Fruit fly (Drosophila melanogaster) whole organism, embryonic: ENCODE data around the gene Dsp1.

Experiments
- Adf1 ChIP-seq: fragments of 200-800 bp; sonication (Bioruptor generic); IDR thresholded peaks from 2 replicates; pipeline ENCODE4 v1.3.6; 2022; ENCODE audit warnings: missing biosample characterization, missing genetic modification characterization
- B-H1 ChIP-seq: fragments of 200-800 bp; sonication (Bioruptor generic); IDR thresholded peaks from 3 replicates; pipeline ENCODE4 v1.3.6; 2022; ENCODE audit warnings: missing biosample characterization, missing genetic modification characterization
- C15 ChIP-seq: fragments of 200-800 bp; sonication (Bioruptor generic); IDR thresholded peaks from 3 replicates; pipeline ENCODE4 v1.3.6; 2022; ENCODE audit warnings: missing biosample characterization, missing genetic modification characterization
- CG10321 ChIP-seq: fragments of 200-800 bp; sonication (Bioruptor generic); IDR thresholded peaks from 2 replicates; pipeline ENCODE4 v1.3.6; 2022; ENCODE audit warnings: missing biosample characterization, missing genetic modification characterization
- CG10959 ChIP-seq: fragments of 200-800 bp; sonication (Bioruptor generic); IDR thresholded peaks from 2 replicates; pipeline ENCODE4 v1.3.6; 2022; ENCODE audit warnings: missing biosample characterization, missing genetic modification characterization
- CG10979 ChIP-seq: fragments of 200-800 bp; sonication (Bioruptor generic); optimal IDR thresholded peaks from 2 replicates; lab custom pipeline; 2018; ENCODE audit warnings: missing biosample characterization, mild to moderate bottlenecking, missing genetic modification characterization, moderate library complexity
- CG11456 ChIP-seq: fragments of 200-800 bp; sonication (Bioruptor generic); IDR thresholded peaks from 3 replicates; pipeline ENCODE4 v1.3.6; 2022; ENCODE audit warnings: missing biosample characterization, missing genetic modification characterization
- CG14014 ChIP-seq: fragments of 200-800 bp; sonication (Bioruptor generic); IDR thresholded peaks from 2 replicates; pipeline ENCODE4 v1.3.6; 2022; ENCODE audit warnings: missing biosample characterization, missing genetic modification characterization
- CG15514 ChIP-seq: fragments of 200-800 bp; sonication (Bioruptor generic); optimal IDR thresholded peaks from 3 replicates; lab custom pipeline; 2017; ENCODE audit warnings: missing biosample characterization, missing genetic modification characterization, mild to moderate bottlenecking, moderate library complexity, missing genetic modification reagents
- CG15696 ChIP-seq: fragments of 200-800 bp; sonication (Bioruptor generic); optimal IDR thresholded peaks from 2 replicates; lab custom pipeline; 2019; ENCODE audit warnings: missing biosample characterization, mild to moderate bottlenecking, missing genetic modification characterization, moderate library complexity
- CG17328 ChIP-seq: fragments of 200-800 bp; sonication (Bioruptor generic); IDR thresholded peaks from 2 replicates; pipeline ENCODE4 v1.3.6; 2022; ENCODE audit warnings: missing biosample characterization, missing genetic modification characterization
- CG18599 ChIP-seq: fragments of 200-800 bp; sonication (Bioruptor generic); optimal IDR thresholded peaks from 3 replicates; lab custom pipeline; 2017; ENCODE audit warnings: missing biosample characterization, missing genetic modification characterization, mild to moderate bottlenecking, moderate library complexity, missing genetic modification reagents
- CG4282 ChIP-seq: fragments of 200-800 bp; sonication (Bioruptor generic); optimal IDR thresholded peaks from 2 replicates; lab custom pipeline; 2016; ENCODE audit warnings: missing biosample characterization, missing genetic modification characterization
- CG4328 ChIP-seq: fragments of 200-800 bp; sonication (Bioruptor generic); optimal IDR thresholded peaks from 3 replicates; lab custom pipeline; 2017; ENCODE audit warnings: missing biosample characterization, missing genetic modification reagents, missing genetic modification characterization
- CG4404 ChIP-seq: fragments of 200-800 bp; sonication (Bioruptor generic); IDR thresholded peaks from 2 replicates; pipeline ENCODE4 v1.3.6; 2022; ENCODE audit warnings: missing biosample characterization, missing genetic modification characterization
- CG9609 ChIP-seq: fragments of 200-800 bp; sonication (Bioruptor generic); optimal IDR thresholded peaks from 3 replicates; lab custom pipeline; 2016; ENCODE audit warnings: missing biosample characterization, missing genetic modification characterization
- CG9876 ChIP-seq: fragments of 200-800 bp; sonication (Bioruptor generic); optimal IDR thresholded peaks from 2 replicates; lab custom pipeline; 2016; ENCODE audit warnings: missing biosample characterization, missing genetic modification characterization
- CHES-1-like ChIP-seq: fragments of 200-800 bp; sonication (Bioruptor generic); optimal IDR thresholded peaks from 2 replicates; lab custom pipeline; 2016; ENCODE audit warnings: missing biosample characterization, missing genetic modification characterization
- Doc2 ChIP-seq: fragments of 200-800 bp; sonication (Bioruptor generic); IDR thresholded peaks from 2 replicates; pipeline ENCODE4 v1.3.6; 2022; ENCODE audit warnings: missing biosample characterization, missing genetic modification characterization
- ERR ChIP-seq: fragments of 200-800 bp; sonication (Bioruptor generic); optimal IDR thresholded peaks from 2 replicates; lab custom pipeline; 2016; ENCODE audit warnings: missing biosample characterization, missing genetic modification characterization
- HLH3B ChIP-seq: fragments of 200-800 bp; sonication (Bioruptor generic); IDR thresholded peaks from 2 replicates; pipeline ENCODE4 v1.3.6; 2022; ENCODE audit warnings: missing biosample characterization, missing genetic modification characterization
- Hmx ChIP-seq: fragments of 200-800 bp; sonication (Bioruptor generic); optimal IDR thresholded peaks from 2 replicates; lab custom pipeline; 2016; ENCODE audit warnings: missing biosample characterization, missing genetic modification characterization
- Mad ChIP-seq: fragments of 200-800 bp; sonication (Bioruptor generic); optimal IDR thresholded peaks from 2 replicates; lab custom pipeline; 2016; ENCODE audit warnings: missing biosample characterization, missing genetic modification characterization
- Max ChIP-seq: fragments of 200-800 bp; sonication (Bioruptor generic); optimal IDR thresholded peaks from 2 replicates; lab custom pipeline; 2016; ENCODE audit warnings: missing biosample characterization, mild to moderate bottlenecking, missing genetic modification characterization
- Meics ChIP-seq: fragments of 200-800 bp; sonication (Bioruptor generic); optimal IDR thresholded peaks from 2 replicates; lab custom pipeline; 2017; ENCODE audit warnings: missing biosample characterization, mild to moderate bottlenecking, missing genetic modification characterization
- PHDP ChIP-seq: fragments of 200-800 bp; sonication (Bioruptor generic); optimal IDR thresholded peaks from 3 replicates; lab custom pipeline; 2018; ENCODE audit warnings: missing biosample characterization, mild to moderate bottlenecking, missing genetic modification characterization, moderate library complexity
- Six4 ChIP-seq: fragments of 200-800 bp; sonication (Bioruptor generic); optimal IDR thresholded peaks from 2 replicates; lab custom pipeline; 2016; ENCODE audit warnings: missing biosample characterization, missing genetic modification characterization
- ase ChIP-seq: fragments of 200-800 bp; sonication (Bioruptor generic); IDR thresholded peaks from 3 replicates; pipeline ENCODE4 v1.3.6; 2022; ENCODE audit warnings: missing biosample characterization, missing genetic modification characterization
- bigmax ChIP-seq: fragments of 200-800 bp; sonication (Bioruptor generic); optimal IDR thresholded peaks from 2 replicates; lab custom pipeline; 2018; ENCODE audit warnings: missing biosample characterization, mild to moderate bottlenecking, missing genetic modification characterization
- chn ChIP-seq: fragments of 200-800 bp; sonication (Bioruptor generic); optimal IDR thresholded peaks from 2 replicates; lab custom pipeline; 2016; ENCODE audit warnings: missing biosample characterization, missing genetic modification characterization
- dmrt11E ChIP-seq: fragments of 200-800 bp; sonication (Bioruptor generic); optimal IDR thresholded peaks from 3 replicates; lab custom pipeline; 2018; ENCODE audit warnings: missing biosample characterization, mild to moderate bottlenecking, missing genetic modification characterization, moderate library complexity
- dpn ChIP-seq, 2 experiments: fragments of 200-800 bp; sonication (Bioruptor generic); optimal IDR thresholded peaks; 3 replicates each; lab custom pipeline; 2016; ENCODE audit warnings: missing biosample characterization in 2 of 2, missing genetic modification characterization in 2 of 2
- fu2 ChIP-seq: fragments of 200-800 bp; sonication (Bioruptor generic); optimal IDR thresholded peaks from 2 replicates; lab custom pipeline; 2016; ENCODE audit warnings: missing biosample characterization, missing genetic modification characterization
- gsb ChIP-seq: fragments of 200-800 bp; sonication (Bioruptor generic); IDR thresholded peaks from 2 replicates; pipeline ENCODE4 v1.3.6; 2022; ENCODE audit warnings: missing biosample characterization, missing genetic modification characterization
- gsb-n ChIP-seq: fragments of 200-800 bp; sonication (Bioruptor generic); optimal IDR thresholded peaks from 3 replicates; lab custom pipeline; 2018; ENCODE audit warnings: missing biosample characterization, mild to moderate bottlenecking, missing genetic modification characterization
- her ChIP-seq: fragments of 200-800 bp; sonication (Bioruptor generic); optimal IDR thresholded peaks from 2 replicates; lab custom pipeline; 2016; ENCODE audit warnings: missing biosample characterization, missing genetic modification characterization
- kay ChIP-seq: fragments of 200-800 bp; sonication (Bioruptor generic); optimal IDR thresholded peaks from 2 replicates; lab custom pipeline; 2016; ENCODE audit warnings: missing biosample characterization, missing genetic modification characterization
- maf-S ChIP-seq: fragments of 200-800 bp; sonication (Bioruptor generic); optimal IDR thresholded peaks from 2 replicates; lab custom pipeline; 2016; ENCODE audit warnings: missing biosample characterization, missing genetic modification characterization
- otp ChIP-seq: fragments of 200-800 bp; sonication (Bioruptor generic); IDR thresholded peaks from 3 replicates; pipeline ENCODE4, ENCODE4 v1.3.6; 2022; ENCODE audit warnings: missing biosample characterization, missing genetic modification characterization
- pho ChIP-seq: fragments of 200-800 bp; sonication (Bioruptor generic); optimal IDR thresholded peaks from 2 replicates; lab custom pipeline; 2016; ENCODE audit warnings: missing biosample characterization, missing genetic modification characterization
- prd ChIP-seq, 3 experiments: fragments of >200 bp in 2 of 3; fragments of 200-800 bp in 1 of 3; sonication (Bioruptor generic) in 1 of 3; optimal IDR thresholded peaks in 2 of 3; IDR thresholded peaks in 1 of 3; 2 replicates in 2 of 3; 3 replicates in 1 of 3; pipeline versions ENCODE4 v1.3.6 to Lab custom; 2017 to 2022; ENCODE audit warnings: missing biosample characterization in 1 of 3, missing genetic modification characterization in 1 of 3
- schlank ChIP-seq: fragments of 200-800 bp; sonication (Bioruptor generic); optimal IDR thresholded peaks from 2 replicates; lab custom pipeline; 2018; ENCODE audit warnings: missing biosample characterization, mild to moderate bottlenecking, missing genetic modification characterization
- slbo ChIP-seq: fragments of 200-800 bp; sonication (Bioruptor generic); IDR thresholded peaks from 2 replicates; pipeline ENCODE4 v1.3.6; 2022; ENCODE audit warnings: missing biosample characterization, missing genetic modification characterization
- tna ChIP-seq: fragments of 200-800 bp; sonication (Bioruptor generic); IDR thresholded peaks from 2 replicates; pipeline ENCODE4 v1.3.6; 2022; ENCODE audit warnings: missing biosample characterization, missing genetic modification characterization; ENCODE audit not compliant: partially characterized antibody
- vvl ChIP-seq: fragments of 200-800 bp; sonication (Bioruptor generic); IDR thresholded peaks from 2 replicates; pipeline ENCODE4 v1.3.6; 2022; ENCODE audit warnings: missing biosample characterization, missing genetic modification characterization
- zfh2 ChIP-seq: fragments of 200-800 bp; sonication (Bioruptor generic); optimal IDR thresholded peaks from 2 replicates; lab custom pipeline; 2016; ENCODE audit warnings: missing biosample characterization, missing genetic modification characterization

The Dsp1 gene

dm6 chrX:16383667-16384515, 50.5 kb downstream of the Dsp1 start (continued):
- peak; percentile 94 for TF ChIP-seq PHDP (tag; lab: Kevin White, UChicago)
- no peak for TF ChIP-seq Six4 (GFP tag; lab: Kevin White, UChicago)
- TF ChIP-seq CG10321 (GFP tag; lab: Robert Waterston, UW): no peak
- peak; percentile 64; the same call in 1 of the 3 replicates for TF ChIP-seq C15
- no peak for TF ChIP-seq fu2 (GFP tag; lab: Kevin White, UChicago)
- peak; percentile 43 for TF ChIP-seq kay
- peak; percentile 70 for TF ChIP-seq Max (GFP tag; lab: Kevin White, UChicago)
- TF ChIP-seq B-H1 (GFP tag; lab: Robert Waterston, UW): peak; percentile 38; the same call in 1 of the 3 replicates
- peak; percentile 63 for TF ChIP-seq her (GFP tag; lab: Kevin White, UChicago)
- peak; percentile 85 for TF ChIP-seq otp (GFP tag; lab: Robert Waterston, UW)
- peak; percentile 59 for TF ChIP-seq maf-S (GFP tag; lab: Kevin White, UChicago)
- TF ChIP-seq Hmx (GFP tag; lab: Kevin White, UChicago): peak; percentile 1
- peak; percentile 75 for TF ChIP-seq gsb-n (tag; lab: Kevin White, UChicago)
- peak; percentile 85 for TF ChIP-seq CG15514 (GFP tag; lab: Kevin White, UChicago)
- TF ChIP-seq ERR: peak; percentile 27
- peak; percentile 91 for TF ChIP-seq CG18599
- TF ChIP-seq schlank (tag; lab: Kevin White, UChicago): peak; percentile 94
- peak; percentile 58; the same call in 1 of the 2 replicates for TF ChIP-seq HLH3B (GFP tag; lab: Robert Waterston, UW)
- TF ChIP-seq Adf1 (GFP tag; lab: Robert Waterston, UW): peak; percentile 37; the same call in 1 of the 2 replicates
- TF ChIP-seq dmrt11E (tag; lab: Kevin White, UChicago): peak; percentile 73
- peak; percentile 68 for TF ChIP-seq CHES-1-like (GFP tag; lab: Kevin White, UChicago)

DNA sequence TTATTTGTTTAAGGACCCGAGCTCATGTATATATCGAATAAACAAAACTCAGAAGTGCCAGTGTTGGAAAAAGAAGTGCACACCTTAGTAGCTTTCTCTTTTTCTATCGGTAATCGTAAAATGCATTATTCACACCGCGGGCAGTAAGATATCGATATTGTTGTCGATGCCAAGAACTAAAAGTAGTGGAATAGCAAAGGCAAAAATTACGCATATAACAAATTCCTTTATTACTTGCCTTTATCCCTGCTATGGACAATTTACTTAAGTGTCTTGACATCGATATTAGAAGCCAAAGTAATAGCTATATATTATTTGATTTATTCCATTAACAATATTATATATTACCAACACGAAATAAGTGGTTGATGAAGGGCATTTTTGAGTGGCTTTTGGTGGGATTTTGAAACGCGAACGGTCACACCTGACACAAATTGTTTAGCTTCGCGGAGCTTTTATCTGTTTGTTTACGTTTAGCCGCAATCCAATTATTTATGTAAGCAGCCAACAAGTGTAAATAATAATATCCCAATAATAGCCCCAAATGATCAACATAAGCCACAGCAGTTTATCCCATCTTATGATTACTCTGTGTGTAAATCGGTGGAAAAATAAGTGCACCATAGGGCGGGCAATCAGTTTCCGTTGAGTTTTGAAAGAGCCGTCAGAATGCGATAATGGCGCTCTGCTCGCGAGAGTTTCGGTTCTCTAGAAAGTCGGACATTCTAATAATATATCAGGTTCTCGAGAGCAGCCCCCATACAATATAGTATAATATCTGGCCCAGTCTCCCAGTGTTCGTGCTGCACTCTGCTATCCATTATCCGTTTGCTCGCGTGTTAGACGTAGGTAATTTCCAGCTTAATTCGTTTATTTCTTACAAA, 51.7 kb downstream of the Dsp1 start, which contains the start of the genes CG9992 and CG4239:
Gene CG9992, minus strand, starts transcription at position 66 of the 884 bp plus-strand sequence.
Gene CG4239, plus strand, starts transcription at position 436 of the 884 bp plus-strand sequence.
- TF ChIP-seq CG10979 (tag; lab: Kevin White, UChicago) (peak; percentile 17), vvl (GFP tag; lab: Robert Waterston, UW) (peak; percentile 39; the same call in 1 of the 2 replicates), CG4328 (GFP tag; lab: Kevin White, UChicago) (peak; percentile 25), Doc2 (GFP tag; lab: Robert Waterston, UW) (no peak), Mad (peak; percentile 11), CG4404 (GFP tag; lab: Robert Waterston, UW) (peak; percentile 70), Meics (peak; percentile 48), tna (GFP tag; lab: Robert Waterston, UW) (no peak), gsb (no peak), prd (optimal IDR thresholded peaks at IDR 0.05; lab: Kevin White, UChicago) (no peak), prd (GFP tag; IDR thresholded peaks at IDR 0.05; lab: Robert Waterston, UW) (peak; percentile 70; the same call in 2 of the 3 replicates), CG10959 (GFP tag; lab: Robert Waterston, UW) (no peak), bigmax (GFP tag; lab: Kevin White, UChicago) (no peak), pho (GFP tag; lab: Kevin White, UChicago) (peak; percentile 11), dpn (GFP tag; optimal IDR thresholded peaks at IDR 0.05; lab: Kevin White, UChicago) (peak; percentile 31 to 67), CG11456 (GFP tag; lab: Robert Waterston, UW) (peak; percentile 70; the same call in 1 of the 3 replicates), chn (peak; percentile 39), CG4282 (GFP tag; lab: Kevin White, UChicago) (no peak), CG14014 (GFP tag; lab: Robert Waterston, UW) (peak; percentile 31; the same call in 1 of the 2 replicates), CG9609 (peak; percentile 48), ase (GFP tag; lab: Robert Waterston, UW) (no peak), CG15696 (tag; lab: Kevin White, UChicago) (peak; percentile 50), fu2 (GFP tag; lab: Kevin White, UChicago) (peak; percentile 23), CG9876 (GFP tag; lab: Kevin White, UChicago) (no peak), slbo (GFP tag; lab: Robert Waterston, UW) (peak; percentile 76), CG17328 (GFP tag; lab: Robert Waterston, UW) (0 out of 2 replicates have a peak, but pooled peaks have one; percentile 16), zfh2 (GFP tag; lab: Kevin White, UChicago) (peak; percentile 69)
